Worm (Caenorhabditis elegans) whole organism, L3 larva: Measurements from ENCODE around the gene C06E1.1.
A peak's percentile ranks its signal among the peaks of the same experiment; 100 is the strongest.

ENCODE experiments used
- R02D3.7 ChIP-seq: fragments of 150-350 bp; optimal IDR thresholded peaks from 2 replicates; lab custom pipeline; 2014; ENCODE audit warnings: missing biosample characterization, missing genetic modification characterization
- ZK546.5 ChIP-seq: sonication (generic microtip); optimal IDR thresholded peaks from 2 replicates; lab custom pipeline; 2017; ENCODE audit warnings: missing biosample characterization, missing genetic modification characterization
- aly-2 ChIP-seq: fragments of 150-350 bp; optimal IDR thresholded peaks from 2 replicates; lab custom pipeline; 2014; ENCODE audit warnings: missing biosample characterization, missing genetic modification characterization
- ama-1 ChIP-seq: fragments of 150-350 bp; optimal IDR thresholded peaks from 2 replicates; lab custom pipeline; 2018
- ceh-16 ChIP-seq: sonication (generic microtip); optimal IDR thresholded peaks from 2 replicates; lab custom pipeline; 2017; ENCODE audit warnings: missing biosample characterization, missing genetic modification characterization
- ceh-28 ChIP-seq: fragments of 150-350 bp; optimal IDR thresholded peaks from 2 replicates; lab custom pipeline; 2014; ENCODE audit warnings: missing biosample characterization, missing genetic modification reagents, missing genetic modification characterization
- ceh-82 ChIP-seq: fragments of 150-350 bp; optimal IDR thresholded peaks from 2 replicates; lab custom pipeline; 2014; ENCODE audit warnings: missing biosample characterization, missing genetic modification characterization
- ceh-9 ChIP-seq: sonication (generic microtip); optimal IDR thresholded peaks from 2 replicates; lab custom pipeline; 2018; ENCODE audit warnings: missing biosample characterization, missing genetic modification characterization
- daf-12 ChIP-seq: fragments of 150-350 bp; optimal IDR thresholded peaks from 2 replicates; lab custom pipeline; 2014; ENCODE audit warnings: missing biosample characterization, missing genetic modification reagents, missing genetic modification characterization
- egl-27 ChIP-seq: sonication (generic microtip); optimal IDR thresholded peaks from 4 replicates; lab custom pipeline; 2017; ENCODE audit warnings: missing biosample characterization, missing genetic modification reagents, missing genetic modification characterization
- egl-5 ChIP-seq: fragments of 150-350 bp; optimal IDR thresholded peaks from 2 replicates; lab custom pipeline; 2017; ENCODE audit warnings: missing biosample characterization, missing genetic modification reagents, missing genetic modification characterization, inconsistent platforms
- elt-1 ChIP-seq: fragments of 150-350 bp; optimal IDR thresholded peaks from 2 replicates; lab custom pipeline; 2014; ENCODE audit warnings: missing biosample characterization, missing genetic modification characterization
- elt-2 ChIP-seq: sonication (generic microtip); optimal IDR thresholded peaks from 2 replicates; lab custom pipeline; 2016; ENCODE audit warnings: missing genetic modification reagents, mild to moderate bottlenecking, missing genetic modification characterization, missing compliant biosample characterization
- elt-3 ChIP-seq, 3 experiments: fragments of 150-350 bp in 1 of 3; sonication (generic microtip) in 2 of 3; optimal IDR thresholded peaks; 2 replicates in 2 of 3; 4 replicates in 1 of 3; lab custom pipeline; 2014 to 2017; ENCODE audit warnings: missing biosample characterization in 3 of 3, missing genetic modification characterization in 3 of 3
- eor-1 ChIP-seq, 2 experiments: fragments of 150-350 bp; optimal IDR thresholded peaks; 2 replicates each; lab custom pipeline; 2014 to 2018; ENCODE audit warnings: missing biosample characterization in 2 of 2, missing genetic modification characterization in 2 of 2
- fkh-10 ChIP-seq: sonication (generic microtip); optimal IDR thresholded peaks from 2 replicates; lab custom pipeline; 2017; ENCODE audit warnings: missing biosample characterization, missing genetic modification reagents, missing genetic modification characterization
- fos-1 ChIP-seq: fragments of 150-350 bp; optimal IDR thresholded peaks from 2 replicates; lab custom pipeline; 2014; ENCODE audit warnings: missing biosample characterization, missing genetic modification characterization
- hmg-11 ChIP-seq: sonication (generic microtip); optimal IDR thresholded peaks from 2 replicates; lab custom pipeline; 2016; ENCODE audit warnings: missing genetic modification characterization, missing compliant biosample characterization
- jun-1 ChIP-seq: fragments of 150-350 bp; optimal IDR thresholded peaks from 2 replicates; lab custom pipeline; 2014; ENCODE audit warnings: missing biosample characterization, missing genetic modification reagents, missing genetic modification characterization
- lin-15B ChIP-seq: fragments of 150-350 bp; optimal IDR thresholded peaks from 2 replicates; lab custom pipeline; 2014; ENCODE audit warnings: missing biosample characterization, missing genetic modification characterization
- lin-39 ChIP-seq: fragments of 150-350 bp; optimal IDR thresholded peaks from 2 replicates; lab custom pipeline; 2018; ENCODE audit warnings: missing biosample characterization, missing genetic modification reagents, missing genetic modification characterization
- lsy-12 ChIP-seq: sonication (generic microtip); optimal IDR thresholded peaks from 2 replicates; lab custom pipeline; 2016; ENCODE audit warnings: mild to moderate bottlenecking, missing genetic modification characterization, missing compliant biosample characterization
- mdl-1 ChIP-seq: fragments of 150-350 bp; optimal IDR thresholded peaks from 2 replicates; lab custom pipeline; 2014; ENCODE audit warnings: missing biosample characterization, missing genetic modification characterization
- mml-1 ChIP-seq: fragments of 150-350 bp; sonication (generic microtip); optimal IDR thresholded peaks from 3 replicates; lab custom pipeline; 2014; ENCODE audit warnings: missing biosample characterization, missing genetic modification characterization
- nfya-1 ChIP-seq: sonication (generic microtip); optimal IDR thresholded peaks from 2 replicates; lab custom pipeline; 2017; ENCODE audit warnings: missing genetic modification characterization, mild to moderate bottlenecking, missing compliant biosample characterization, antibody characterized with exemption, moderate library complexity; ENCODE audit not compliant: insufficient read depth
- nhr-11 ChIP-seq: fragments of 150-350 bp; optimal IDR thresholded peaks from 2 replicates; lab custom pipeline; 2014; ENCODE audit warnings: missing biosample characterization, missing genetic modification characterization
- nhr-12 ChIP-seq: fragments of 150-350 bp; optimal IDR thresholded peaks from 2 replicates; lab custom pipeline; 2014; ENCODE audit warnings: missing biosample characterization, missing genetic modification characterization
- nhr-23 ChIP-seq: fragments of 150-350 bp; optimal IDR thresholded peaks from 2 replicates; lab custom pipeline; 2014; ENCODE audit warnings: missing biosample characterization, missing genetic modification reagents, missing genetic modification characterization
- nhr-237 ChIP-seq: fragments of 150-350 bp; optimal IDR thresholded peaks from 2 replicates; lab custom pipeline; 2014; ENCODE audit warnings: missing biosample characterization, missing genetic modification characterization
- nhr-25 ChIP-seq: sonication (generic microtip); optimal IDR thresholded peaks from 2 replicates; lab custom pipeline; 2017; ENCODE audit warnings: missing biosample characterization, missing genetic modification characterization
- nhr-28 ChIP-seq: fragments of 150-350 bp; optimal IDR thresholded peaks from 2 replicates; lab custom pipeline; 2014; ENCODE audit warnings: missing biosample characterization, missing genetic modification characterization
- nhr-43 ChIP-seq: sonication (generic microtip); optimal IDR thresholded peaks from 2 replicates; lab custom pipeline; 2016; ENCODE audit warnings: mild to moderate bottlenecking, missing genetic modification characterization, missing compliant biosample characterization; ENCODE audit not compliant: poor library complexity, severe bottlenecking
- nhr-67 ChIP-seq: fragments of 150-350 bp; optimal IDR thresholded peaks from 2 replicates; lab custom pipeline; 2014; ENCODE audit warnings: missing biosample characterization, missing genetic modification characterization
- nhr-76 ChIP-seq: fragments of 150-350 bp; sonication (generic microtip); optimal IDR thresholded peaks from 5 replicates; lab custom pipeline; 2014; ENCODE audit warnings: missing biosample characterization, missing genetic modification characterization
- nhr-77 ChIP-seq: fragments of 150-350 bp; optimal IDR thresholded peaks from 2 replicates; lab custom pipeline; 2014; ENCODE audit warnings: missing biosample characterization, missing genetic modification characterization
- pha-4 ChIP-seq: fragments of 150-350 bp; optimal IDR thresholded peaks from 2 replicates; lab custom pipeline; 2014; ENCODE audit warnings: missing biosample characterization, missing genetic modification reagents, missing genetic modification characterization
- pqm-1 ChIP-seq: fragments of 150-350 bp; optimal IDR thresholded peaks from 2 replicates; lab custom pipeline; 2017; ENCODE audit warnings: missing biosample characterization, missing genetic modification characterization, inconsistent platforms
- sea-2 ChIP-seq: fragments of 150-350 bp; sonication (generic microtip); optimal IDR thresholded peaks from 4 replicates; lab custom pipeline; 2014; ENCODE audit warnings: missing biosample characterization, missing genetic modification reagents, missing genetic modification characterization
- skn-1 ChIP-seq: fragments of 150-350 bp; optimal IDR thresholded peaks from 2 replicates; lab custom pipeline; 2014; ENCODE audit warnings: missing biosample characterization, missing genetic modification characterization
- snpc-4 ChIP-seq: fragments of 150-350 bp; optimal IDR thresholded peaks from 2 replicates; lab custom pipeline; 2014; ENCODE audit warnings: missing biosample characterization, missing genetic modification characterization
- tbx-2 ChIP-seq: sonication (generic microtip); optimal IDR thresholded peaks from 2 replicates; lab custom pipeline; 2016; ENCODE audit warnings: mild to moderate bottlenecking, missing genetic modification characterization, missing compliant biosample characterization
- unc-39 ChIP-seq: sonication (generic microtip); optimal IDR thresholded peaks from 4 replicates; lab custom pipeline; 2017; ENCODE audit warnings: missing biosample characterization, missing genetic modification characterization
- unc-62 ChIP-seq: fragments of 150-350 bp; sonication (generic microtip); optimal IDR thresholded peaks from 4 replicates; lab custom pipeline; 2014; ENCODE audit warnings: missing biosample characterization, missing genetic modification reagents, missing genetic modification characterization
- ztf-11 ChIP-seq: fragments of 150-350 bp; optimal IDR thresholded peaks from 2 replicates; lab custom pipeline; 2014; ENCODE audit warnings: missing biosample characterization, missing genetic modification characterization
- ztf-4 ChIP-seq: fragments of 150-350 bp; optimal IDR thresholded peaks from 2 replicates; lab custom pipeline; 2014; ENCODE audit warnings: missing biosample characterization, missing genetic modification characterization

C06E1.1 gene

ce11 chrIII:8605532-8605931 is at the start of gene C06E1.1:
Gene C06E1.1, plus strand, starts transcription at chrIII:8605832.
- TF ChIP-seq nhr-67 (no peak), elt-2 (no peak), fos-1 (tag; lab: Kevin White, UChicago) (no peak), unc-39 (tag; lab: Kevin White, UChicago) (no peak), pha-4 (tag; lab: Kevin White, UChicago) (no peak), mml-1 (no peak), nhr-77 (tag; lab: Kevin White, UChicago) (no peak), elt-3 (tag; optimal IDR thresholded peaks at IDR 0.05; lab: Kevin White, UChicago) (no peak), ztf-4 (no peak), nfya-1 (tag; lab: Kevin White, UChicago) (no peak), tbx-2 (tag; lab: Kevin White, UChicago) (no peak), skn-1 (tag; lab: Kevin White, UChicago) (no peak), ztf-11 (tag; lab: Kevin White, UChicago) (no peak), unc-62 (no peak), ceh-82 (tag; lab: Kevin White, UChicago) (no peak), nhr-28 (tag; lab: Kevin White, UChicago) (no peak), hmg-11 (tag; lab: Kevin White, UChicago) (no peak), nhr-43 (no peak), ceh-16 (tag; lab: Kevin White, UChicago) (no peak), egl-27 (tag; lab: Kevin White, UChicago) (no peak)
- TF ChIP-seq, all 47 proteins: peak for 0

- TF ChIP-seq nhr-67 (no peak), snpc-4 (tag; lab: Kevin White, UChicago) (peak; percentile 1), nhr-12 (tag; lab: Kevin White, UChicago) (no peak), pha-4 (tag; lab: Kevin White, UChicago) (peak; percentile 41), unc-39 (tag; lab: Kevin White, UChicago) (no peak), nhr-23 (no peak), mml-1 (no peak), skn-1 (tag; lab: Kevin White, UChicago) (peak; percentile 36), pqm-1 (tag; lab: Kevin White, UChicago) (no peak), nhr-77 (tag; lab: Kevin White, UChicago) (no peak), mdl-1 (no peak), egl-27 (tag; lab: Kevin White, UChicago) (no peak), ceh-16 (tag; lab: Kevin White, UChicago) (no peak), nhr-76 (tag; lab: Kevin White, UChicago) (no peak), sea-2 (no peak), nhr-25 (tag; lab: Kevin White, UChicago) (no peak), elt-2 (peak; percentile 27), daf-12 (tag; lab: Kevin White, UChicago) (no peak), lin-39 (tag; lab: Kevin White, UChicago) (peak; percentile 48), aly-2 (tag; lab: Kevin White, UChicago) (no peak), eor-1 (tag; optimal IDR thresholded peaks at IDR 0.05; lab: Kevin White, UChicago) (no peak), ztf-4 (no peak), unc-62 (peak; percentile 30), fkh-10 (GFP tag; lab: Kevin White, UChicago) (no peak), hmg-11 (tag; lab: Kevin White, UChicago) (peak; percentile 42), nhr-237 (tag; lab: Kevin White, UChicago) (no peak), ceh-28 (tag; lab: Kevin White, UChicago) (peak; percentile 1), ceh-9 (no peak), ZK546.5 (no peak), ceh-82 (tag; lab: Kevin White, UChicago) (no peak), elt-1 (no peak), nhr-11 (tag; lab: Kevin White, UChicago) (peak; percentile 6), ama-1 (lab: Kevin White, UChicago) (no peak), tbx-2 (tag; lab: Kevin White, UChicago) (no peak), lsy-12 (no peak), egl-5 (no peak), jun-1 (tag; lab: Kevin White, UChicago) (no peak), fos-1 (tag; lab: Kevin White, UChicago) (no peak), lin-15B (tag; lab: Kevin White, UChicago) (peak; percentile 1), nfya-1 (tag; lab: Kevin White, UChicago) (peak; percentile 54), R02D3.7 (tag; lab: Kevin White, UChicago) (no peak), nhr-43 (no peak)
These were observed 48.7 kb upstream of the C06E1.1 start, which contains the start of gene C02D5.2 for ce11 chrIII:8556836-8557385. Gene C02D5.2, plus strand, starts transcription at chrIII:8557335.
